Worm (Caenorhabditis elegans): Measurements from ENCODE around the gene srb-16.
"Not testable (repeated sequence)": the region's sequence is repeated elsewhere in the genome, so short reads cannot be mapped to it uniquely, and the experiment has no call there.

The srb-16 gene

DNA sequence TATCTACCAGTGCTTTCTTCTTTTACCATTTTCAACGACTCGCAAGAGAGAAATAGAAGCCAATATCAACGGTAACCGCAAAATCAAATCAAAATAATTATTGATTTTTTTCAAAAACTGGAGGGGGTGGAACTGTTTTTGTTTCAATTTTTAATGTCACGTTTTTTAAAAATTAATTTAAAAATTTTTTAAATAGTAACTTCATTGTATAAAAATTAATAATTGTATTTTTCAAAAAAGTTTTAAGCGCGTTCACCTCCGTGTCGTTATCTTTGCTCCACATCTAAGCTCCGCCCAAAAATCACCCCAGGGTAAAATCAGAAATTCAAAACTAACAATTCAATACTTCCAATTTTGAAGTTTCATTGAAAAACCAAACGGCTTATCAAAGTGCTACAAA, 10.4 kb upstream of the srb-16 start, which contains the start of gene C27D6.11:
Gene C27D6.11, minus strand, starts transcription at position 101 of the 400 bp plus-strand sequence.
- TF ChIP-seq lsy-2 (tag; optimal IDR thresholded peaks at IDR 0.05) (no peak), mep-1 (tag; optimal IDR thresholded peaks at IDR 0.05) (no peak), ceh-39 (tag; optimal IDR thresholded peaks at IDR 0.05) (no peak), elt-1 (tag; optimal IDR thresholded peaks at IDR 0.05; ENCODE audit: borderline replicate concordance, insufficient read depth) (no peak), unc-39 (tag; optimal IDR thresholded peaks at IDR 0.05) (no peak), blmp-1 (tag; optimal IDR thresholded peaks at IDR 0.05) (no peak), sem-2 (GFP tag; optimal IDR thresholded peaks at IDR 0.05) (no peak), snpc-4 (tag; optimal IDR thresholded peaks at IDR 0.05) (no peak)

- TF ChIP-seq M03D4.4 (tag; optimal IDR thresholded peaks at IDR 0.05); elt-1 (tag; optimal IDR thresholded peaks at IDR 0.05; ENCODE audit: borderline replicate concordance, insufficient read depth); nhr-12 (tag; optimal IDR thresholded peaks at IDR 0.05): not testable (repeated sequence)
These were observed 8.0 kb upstream of the srb-16 start, which contains the start of gene F58A6.9 for ce11 chrII:5158774-5159173. F58A6.9 (minus strand) TSS chrII:5158874.

- TF ChIP-seq ceh-39 (tag; optimal IDR thresholded peaks at IDR 0.05), result no peak
- no peak for TF ChIP-seq nhr-2 (tag; optimal IDR thresholded peaks at IDR 0.05)
- no peak for TF ChIP-seq ham-2 (GFP tag; optimal IDR thresholded peaks at IDR 0.05)
- TF ChIP-seq nhr-237 (tag; optimal IDR thresholded peaks at IDR 0.05), result no peak
- TF ChIP-seq M03D4.4 (tag; optimal IDR thresholded peaks at IDR 0.05), result no peak
- TF ChIP-seq ztf-11 (tag; optimal IDR thresholded peaks at IDR 0.05), result no peak
- no peak for TF ChIP-seq unc-120 (tag; optimal IDR thresholded peaks at IDR 0.05; ENCODE audit: poor library complexity, severe bottlenecking)
- TF ChIP-seq mls-2 (tag; optimal IDR thresholded peaks at IDR 0.05), result no peak
- TF ChIP-seq pha-4 (tag; optimal IDR thresholded peaks at IDR 0.05), result no peak
- no peak for TF ChIP-seq unc-39 (tag; optimal IDR thresholded peaks at IDR 0.05)
- no peak for TF ChIP-seq elt-3 (tag; optimal IDR thresholded peaks at IDR 0.05)
- no peak for TF ChIP-seq drap-1 (GFP tag; optimal IDR thresholded peaks at IDR 0.05)
- no peak for TF ChIP-seq lsy-2 (tag; optimal IDR thresholded peaks at IDR 0.05)
These were observed 6.8 kb upstream of the srb-16 start, which contains the start of gene srb-13 for ce11 chrII:5157525-5157924. srb-13 (minus strand) TSS chrII:5157625.

- no peak for TF ChIP-seq tbx-8 (GFP tag; optimal IDR thresholded peaks at IDR 0.05)
- no peak for TF ChIP-seq lin-32 (GFP tag; optimal IDR thresholded peaks at IDR 0.05)
These were observed 6.3 kb upstream of the srb-16 start, which contains the start of gene msp-45 for ce11 chrII:5156983-5157382. msp-45 (minus strand) TSS chrII:5157083.

DNA sequence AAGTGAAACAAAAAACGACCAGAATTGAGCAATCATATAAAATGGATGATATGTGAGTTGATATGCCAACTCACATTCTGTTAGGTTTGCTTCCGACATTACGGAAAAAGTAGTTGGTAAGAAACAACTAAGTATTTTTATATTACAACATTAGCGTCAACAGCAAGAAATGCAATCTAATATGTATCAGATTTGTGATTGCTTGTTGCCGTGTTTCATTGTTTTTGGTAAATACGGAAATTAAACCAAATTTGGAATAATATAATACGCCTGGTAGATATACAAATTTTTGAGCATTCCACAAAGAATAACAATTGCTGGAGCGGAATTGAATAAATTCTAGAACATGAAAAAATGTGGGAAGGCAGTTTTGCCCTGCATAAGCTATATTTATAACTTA, 3.8 kb upstream of the srb-16 start, which contains the start of gene srb-12:
Gene srb-12, minus strand, starts transcription at position 101 of the 400 bp plus-strand sequence.
- TF ChIP-seq unc-62 (GFP tag; optimal IDR thresholded peaks at IDR 0.05) (no peak), mls-2 (tag; optimal IDR thresholded peaks at IDR 0.05) (no peak), ceh-39 (tag; optimal IDR thresholded peaks at IDR 0.05) (no peak), M03D4.4 (tag; optimal IDR thresholded peaks at IDR 0.05) (no peak), pha-4 (tag; optimal IDR thresholded peaks at IDR 0.05) (no peak), lin-13 (tag; optimal IDR thresholded peaks at IDR 0.05) (no peak), ces-1 (GFP tag; optimal IDR thresholded peaks at IDR 0.05) (no peak), flh-1 (GFP tag; optimal IDR thresholded peaks at IDR 0.05) (no peak), unc-39 (tag; optimal IDR thresholded peaks at IDR 0.05) (no peak), drap-1 (GFP tag; optimal IDR thresholded peaks at IDR 0.05) (no peak)

DNA sequence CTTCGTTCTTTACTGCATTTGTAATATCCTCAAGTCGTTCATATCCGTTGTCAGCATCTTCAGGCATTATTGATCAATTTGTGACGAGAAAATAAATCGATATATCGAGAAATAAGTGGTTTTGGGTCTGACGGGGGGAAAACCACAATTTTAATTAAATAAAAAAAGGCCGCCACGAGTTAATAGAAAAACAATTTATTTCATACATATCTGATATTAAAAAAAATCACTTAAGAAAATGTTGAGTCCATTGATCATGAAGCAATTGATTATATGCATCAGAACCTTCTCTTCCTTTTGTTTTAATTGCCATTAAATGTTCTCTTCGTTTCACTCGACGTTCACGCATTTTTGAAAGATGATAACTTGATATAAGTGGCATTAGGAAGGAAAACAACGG, 2.4 kb downstream of the srb-16 start, which contains the start of gene F58A6.5:
Gene F58A6.5, minus strand, starts transcription at position 101 of the 400 bp plus-strand sequence.
- TF ChIP-seq lin-32 (GFP tag; optimal IDR thresholded peaks at IDR 0.05) (no peak), blmp-1 (tag; optimal IDR thresholded peaks at IDR 0.05) (no peak), elt-3 (tag; optimal IDR thresholded peaks at IDR 0.05) (no peak), unc-39 (tag; optimal IDR thresholded peaks at IDR 0.05) (no peak), lsy-2 (tag; optimal IDR thresholded peaks at IDR 0.05) (no peak), flh-1 (GFP tag; optimal IDR thresholded peaks at IDR 0.05) (no peak), nhr-28 (tag; optimal IDR thresholded peaks at IDR 0.05) (no peak), sem-2 (GFP tag; optimal IDR thresholded peaks at IDR 0.05) (no peak), unc-120 (tag; optimal IDR thresholded peaks at IDR 0.05; ENCODE audit: poor library complexity, severe bottlenecking) (no peak), ceh-39 (tag; optimal IDR thresholded peaks at IDR 0.05) (no peak), bed-3 (GFP tag; optimal IDR thresholded peaks at IDR 0.05) (no peak), snpc-4 (tag; optimal IDR thresholded peaks at IDR 0.05) (no peak), cnd-1 (tag; optimal IDR thresholded peaks at IDR 0.05) (no peak), drap-1 (GFP tag; optimal IDR thresholded peaks at IDR 0.05) (no peak), ceh-83 (GFP tag; optimal IDR thresholded peaks at IDR 0.05) (no peak), nhr-2 (tag; optimal IDR thresholded peaks at IDR 0.05) (no peak), ces-1 (GFP tag; optimal IDR thresholded peaks at IDR 0.05) (no peak), ham-2 (GFP tag; optimal IDR thresholded peaks at IDR 0.05) (no peak), pha-4 (tag; optimal IDR thresholded peaks at IDR 0.05) (no peak)

All from whole organism, mixed stage, embryonic.